Fruit fly (Drosophila melanogaster): ENCODE data around the gene path.

DNA sequence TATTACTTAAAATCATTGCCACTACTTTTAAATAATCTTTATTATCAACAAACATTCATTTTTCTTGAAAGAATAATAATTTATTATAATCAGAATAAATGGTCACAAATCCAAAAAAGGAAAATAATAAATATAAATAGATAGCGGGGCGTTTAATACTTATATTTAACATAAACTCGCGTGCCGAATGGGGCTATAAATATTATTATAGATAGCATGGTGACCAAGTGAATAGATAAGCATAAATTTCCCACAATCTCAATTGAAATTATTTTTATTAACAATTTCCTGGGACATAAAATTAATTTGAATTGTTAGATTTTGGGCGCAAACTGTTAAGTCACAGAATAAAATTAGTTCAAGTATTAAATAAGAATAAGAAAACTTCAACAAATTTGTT is 1.3 kb upstream of the path start:
- TF ChIP-seq Mnt (GFP tag; optimal IDR thresholded peaks at IDR 0.05) (no peak), tj (GFP tag; optimal IDR thresholded peaks at IDR 0.05) (no peak), toe (GFP tag; optimal IDR thresholded peaks at IDR 0.05) (no peak), CG33017 (tag; optimal IDR thresholded peaks at IDR 0.05) (no peak), bab1 (GFP tag; optimal IDR thresholded peaks at IDR 0.05) (no peak), Crg-1 (GFP tag; optimal IDR thresholded peaks at IDR 0.05) (no peak), CG7045 (GFP tag; optimal IDR thresholded peaks at IDR 0.05) (no peak), Hr96 (GFP tag; optimal IDR thresholded peaks at IDR 0.05) (no peak), CG11617 (GFP tag; optimal IDR thresholded peaks at IDR 0.05) (no peak), CG12768 (GFP tag; optimal IDR thresholded peaks at IDR 0.05) (no peak)
